Worm (Caenorhabditis elegans): ENCODE data around the gene ZK938.10.

DNA sequence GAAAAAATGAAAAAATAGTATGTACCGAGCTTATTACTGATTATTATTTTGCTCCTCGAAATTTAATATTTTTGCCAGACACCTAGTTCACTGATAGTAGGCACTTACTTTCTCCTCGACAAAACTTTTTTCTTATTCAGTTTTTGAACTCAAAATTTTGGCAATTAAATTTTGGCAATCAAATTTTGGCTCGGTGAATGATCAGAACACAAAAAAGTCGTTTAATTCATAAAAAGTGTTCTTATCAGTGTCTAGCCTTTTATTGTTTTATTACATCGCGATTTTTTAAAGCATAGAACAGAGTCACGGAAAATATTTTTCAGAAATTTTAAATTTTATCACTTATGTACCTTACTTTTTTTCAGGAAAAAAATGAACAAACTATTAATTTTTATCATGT lies 44.3 kb upstream of the ZK938.10 start:
- TF ChIP-seq nhr-76 (tag; optimal IDR thresholded peaks at IDR 0.05) (no peak), nhr-12 (tag; optimal IDR thresholded peaks at IDR 0.05) (no peak)

All from whole organism, mixed stage, embryonic.